Worm (Caenorhabditis elegans): ENCODE results near the gene prx-10.

ce11 chrIII:5190179-5190578 lies 46.0 kb upstream of the prx-10 start:
- TF ChIP-seq unc-62 (GFP tag; optimal IDR thresholded peaks at IDR 0.05) = no peak
- TF ChIP-seq snpc-4 (tag; optimal IDR thresholded peaks at IDR 0.05) = no peak
- TF ChIP-seq elt-1 (tag; optimal IDR thresholded peaks at IDR 0.05) = no peak
- no peak for TF ChIP-seq unc-39 (tag; optimal IDR thresholded peaks at IDR 0.05)
